Worm (Caenorhabditis elegans): ENCODE data around the gene ril-2.

The ril-2 gene

DNA sequence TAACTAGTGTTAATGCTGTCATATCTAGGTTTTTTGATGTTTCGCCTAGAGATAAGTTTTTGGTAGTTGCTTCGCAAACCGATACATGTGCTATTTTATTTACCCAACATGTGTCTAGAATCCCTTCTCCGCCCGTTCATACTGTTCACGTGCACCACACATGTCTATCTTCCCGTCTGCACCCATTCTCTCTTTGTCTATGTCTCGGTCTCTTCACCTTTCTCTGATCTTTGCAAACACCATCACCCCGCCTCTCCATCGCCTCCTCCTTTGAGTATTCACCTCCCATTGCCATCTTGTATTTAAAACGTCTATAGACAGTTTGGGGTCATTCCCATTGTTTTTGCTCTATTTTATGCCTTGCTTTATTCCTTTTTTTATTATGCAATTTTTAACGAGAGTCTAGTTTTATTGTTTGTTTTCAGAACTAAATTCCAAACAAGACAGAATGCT lies 38.3 kb upstream of the ril-2 start, which contains the start of gene F56H9.2 (continued):
- TF ChIP-seq ceh-88 (GFP tag; IDR thresholded peaks at IDR 0.05) (no peak), elt-2 (tag; optimal IDR thresholded peaks at IDR 0.05) (peak; percentile 89), nhr-47 (tag; optimal IDR thresholded peaks at IDR 0.05) (peak; percentile 70), ceh-82 (tag; optimal IDR thresholded peaks at IDR 0.05) (peak in 2 of 3 experiments; percentile 7 to 51), nhr-90 (tag; optimal IDR thresholded peaks at IDR 0.05; ENCODE audit: poor library complexity) (peak; percentile 81), jun-1 (tag; optimal IDR thresholded peaks at IDR 0.05) (peak; percentile 62), zip-4 (GFP tag; optimal IDR thresholded peaks at IDR 0.05) (no peak), lsy-2 (tag; optimal IDR thresholded peaks at IDR 0.05) (peak; percentile 53 to 77), Y116A8C.19 (tag; optimal IDR thresholded peaks at IDR 0.05; ENCODE audit: borderline replicate concordance) (no peak), pqm-1 (tag; optimal IDR thresholded peaks at IDR 0.05) (peak; percentile 42), hlh-17 (GFP tag; optimal IDR thresholded peaks at IDR 0.05; ENCODE audit: borderline replicate concordance) (no peak), lin-14 (GFP tag; optimal IDR thresholded peaks at IDR 0.05) (peak; percentile 96), C34B4.2 (tag; optimal IDR thresholded peaks at IDR 0.05) (no peak), sup-37 (GFP tag; optimal IDR thresholded peaks at IDR 0.05) (peak; percentile 24), nhr-12 (tag; optimal IDR thresholded peaks at IDR 0.05) (no peak), xbp-1 (tag; optimal IDR thresholded peaks at IDR 0.05) (peak; percentile 61), grh-1 (GFP tag; IDR thresholded peaks at IDR 0.05) (peak; percentile 69), unc-98 (GFP tag; IDR thresholded peaks at IDR 0.05) (no peak), lin-13 (GFP tag; optimal IDR thresholded peaks at IDR 0.05) (peak; percentile 8), nhr-71 (tag; optimal IDR thresholded peaks at IDR 0.05) (peak; percentile 95), nhr-76 (tag; optimal IDR thresholded peaks at IDR 0.05) (no peak), unc-86 (tag; optimal IDR thresholded peaks at IDR 0.05) (peak; percentile 46), sox-4 (tag; optimal IDR thresholded peaks at IDR 0.05) (no peak), lin-35 (GFP tag; optimal IDR thresholded peaks at IDR 0.05) (peak; percentile 43 to 83), ztf-11 (tag; optimal IDR thresholded peaks at IDR 0.05) (peak in 1 of 2 experiments; percentile 27), F16B12.6 (tag; optimal IDR thresholded peaks at IDR 0.05) (no peak), snu-23 (GFP tag; optimal IDR thresholded peaks at IDR 0.05) (no peak), nhr-19 (GFP tag; conservative IDR thresholded peaks at IDR 0.05) (peak; percentile 94), nhr-28 (tag; optimal IDR thresholded peaks at IDR 0.05) (no peak), aha-1 (tag; optimal IDR thresholded peaks at IDR 0.05) (no peak)

DNA sequence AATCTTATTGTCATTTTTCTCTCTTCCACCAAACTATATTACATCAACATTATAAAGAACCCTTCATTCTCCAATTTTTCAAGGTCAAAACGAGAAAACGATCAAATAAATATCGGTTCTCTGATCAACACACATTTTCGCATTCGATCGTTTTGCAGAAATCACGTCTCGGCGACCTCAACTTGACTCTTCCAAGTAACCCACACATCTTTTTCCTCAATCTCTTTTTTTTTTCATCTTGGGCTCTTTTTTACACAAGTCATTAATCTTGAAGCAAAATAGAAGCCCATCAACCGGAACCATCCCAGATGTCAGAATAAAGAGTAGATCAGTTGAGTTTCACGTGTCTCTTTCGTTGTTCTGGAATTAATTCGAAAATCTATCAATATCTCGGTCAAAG lies 37.3 kb upstream of the ril-2 start:
- TF ChIP-seq sup-37 (GFP tag; optimal IDR thresholded peaks at IDR 0.05), result no peak
- no peak for TF ChIP-seq nhr-12 (tag; optimal IDR thresholded peaks at IDR 0.05)
- no peak for TF ChIP-seq nhr-237 (tag; optimal IDR thresholded peaks at IDR 0.05)
- TF ChIP-seq Y116A8C.19 (tag; optimal IDR thresholded peaks at IDR 0.05; ENCODE audit: borderline replicate concordance), result no peak
- peak; percentile 27 for TF ChIP-seq unc-130 (tag; optimal IDR thresholded peaks at IDR 0.05)
- TF ChIP-seq nhr-20 (tag; optimal IDR thresholded peaks at IDR 0.05), result peak; percentile 82
- no peak for TF ChIP-seq fkh-10 (GFP tag; optimal IDR thresholded peaks at IDR 0.05)
- TF ChIP-seq lsy-2 (tag; optimal IDR thresholded peaks at IDR 0.05), result peak; percentile 22 to 49
- TF ChIP-seq zag-1 (tag; optimal IDR thresholded peaks at IDR 0.05), result no peak
- TF ChIP-seq dsc-1 (tag; optimal IDR thresholded peaks at IDR 0.05), result peak; percentile 93
- TF ChIP-seq ceh-82 (tag; optimal IDR thresholded peaks at IDR 0.05), result no peak
- peak in 2 of 6 experiments; percentile 13 to 39 for TF ChIP-seq elt-3 (tag; optimal IDR thresholded peaks at IDR 0.05)
- TF ChIP-seq mef-2 (tag; optimal IDR thresholded peaks at IDR 0.05), result peak; percentile 60
- TF ChIP-seq efl-1 (optimal IDR thresholded peaks at IDR 0.05), result no peak
- TF ChIP-seq efl-1 (GFP tag; optimal IDR thresholded peaks at IDR 0.05 in 1 of 2), result peak in 1 of 2 experiments; percentile 36
- TF ChIP-seq dpl-1 (GFP tag; optimal IDR thresholded peaks at IDR 0.05), result no peak
- TF ChIP-seq vab-15 (tag; optimal IDR thresholded peaks at IDR 0.05), result no peak
- TF ChIP-seq lin-39 (tag; optimal IDR thresholded peaks at IDR 0.05), result peak; percentile 54
- peak; percentile 85 for TF ChIP-seq nhr-85 (tag)
- TF ChIP-seq C16A3.4 (tag; optimal IDR thresholded peaks at IDR 0.05), result peak; percentile 23
- TF ChIP-seq unc-30 (tag; optimal IDR thresholded peaks at IDR 0.05), result no peak
- no peak for TF ChIP-seq nhr-28 (tag; optimal IDR thresholded peaks at IDR 0.05)
- no peak for TF ChIP-seq mab-9 (GFP tag; IDR thresholded peaks at IDR 0.05)
- TF ChIP-seq ces-1 (GFP tag; optimal IDR thresholded peaks at IDR 0.05), result no peak
- no peak for TF ChIP-seq nhr-76 (tag; optimal IDR thresholded peaks at IDR 0.05)
- no peak for TF ChIP-seq ceh-63 (GFP tag; optimal IDR thresholded peaks at IDR 0.05)
- TF ChIP-seq nhr-90 (tag; optimal IDR thresholded peaks at IDR 0.05; ENCODE audit: poor library complexity), result no peak
- TF ChIP-seq zip-4 (GFP tag; optimal IDR thresholded peaks at IDR 0.05), result no peak
- TF ChIP-seq ztf-11 (tag; optimal IDR thresholded peaks at IDR 0.05), result no peak
- no peak for TF ChIP-seq snu-23 (GFP tag; optimal IDR thresholded peaks at IDR 0.05)
- TF ChIP-seq C04F5.9 (tag; optimal IDR thresholded peaks at IDR 0.05), result no peak
- TF ChIP-seq elt-2 (tag; optimal IDR thresholded peaks at IDR 0.05), result no peak

Measured in whole organism, L1 larva.